Fruit fly (Drosophila melanogaster) whole organism: ENCODE results near the gene Tdrd3.

ENCODE experiments used
- EcR ChIP-seq, 2 experiments: fragments of >200 bp; optimal IDR thresholded peaks; 2 replicates each; lab custom pipeline; 2017; ENCODE audit warnings: missing biosample characterization in 2 of 2, missing genetic modification characterization in 2 of 2, missing genetic modification reagents in 2 of 2
- pan ChIP-seq: fragments of >200 bp; optimal IDR thresholded peaks from 2 replicates; lab custom pipeline; 2017
- psq ChIP-seq: fragments of >200 bp; optimal IDR thresholded peaks from 2 replicates; lab custom pipeline; 2017
- usp ChIP-seq: fragments of >200 bp; optimal IDR thresholded peaks from 2 replicates; lab custom pipeline; 2017; ENCODE audit warnings: missing biosample characterization, missing genetic modification characterization, mixed read lengths

DNA sequence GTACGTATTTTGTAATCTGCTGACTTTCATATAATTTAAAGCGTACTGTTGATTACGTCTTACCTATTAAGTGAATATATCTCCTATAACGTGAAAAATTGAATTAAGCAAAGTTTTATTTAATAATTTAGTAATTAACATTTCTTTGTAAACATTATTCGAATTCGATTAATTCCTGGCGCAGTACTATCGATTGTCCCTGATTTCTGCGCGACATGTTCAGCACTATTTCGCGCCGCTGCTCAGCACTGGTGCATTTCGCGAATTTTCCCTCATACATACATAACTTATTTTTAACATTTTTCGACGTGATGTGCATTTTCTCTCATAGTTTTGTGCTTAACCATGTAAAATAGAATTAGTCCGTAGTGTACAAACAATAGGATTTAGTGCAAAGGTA lies 3.1 kb downstream of the Tdrd3 start, which contains the start of gene Helz:
- TF ChIP-seq psq (lab: Kevin White, UChicago) (no peak), pan (lab: Kevin White, UChicago) (no peak), usp (no peak), EcR (GFP tag; optimal IDR thresholded peaks at IDR 0.05; lab: Kevin White, UChicago) (no peak)
